Fruit fly (Drosophila melanogaster) whole organism, pupa: Measurements from ENCODE around the gene CG43085.

ENCODE experiments used
- CG10348 ChIP-seq: fragments of 200-800 bp; sonication (Bioruptor generic); IDR thresholded peaks from 2 replicates; pipeline ENCODE4 v1.3.6; 2022; ENCODE audit warnings: missing biosample characterization, missing genetic modification characterization
- CG12605 ChIP-seq: fragments of 200-800 bp; sonication (Bioruptor generic); IDR thresholded peaks from 2 replicates; pipeline ENCODE4 v1.3.6; 2022; ENCODE audit warnings: missing biosample characterization, missing genetic modification characterization
- CG13204 ChIP-seq: fragments of 200-800 bp; sonication (Bioruptor generic); optimal IDR thresholded peaks from 2 replicates; lab custom pipeline; 2018; ENCODE audit warnings: missing biosample characterization, mild to moderate bottlenecking, missing genetic modification characterization, moderate library complexity
- CG14655 ChIP-seq: fragments of 200-800 bp; sonication (Bioruptor generic); optimal IDR thresholded peaks from 3 replicates; lab custom pipeline; 2017; ENCODE audit warnings: mild to moderate bottlenecking, missing biosample characterization, missing genetic modification reagents, missing genetic modification characterization
- CG15710 ChIP-seq: fragments of 200-800 bp; sonication (Bioruptor generic); optimal IDR thresholded peaks from 2 replicates; lab custom pipeline; 2018; ENCODE audit warnings: missing biosample characterization, mild to moderate bottlenecking, missing genetic modification characterization, moderate library complexity
- CG17806 ChIP-seq: fragments of 200-800 bp; sonication (Bioruptor generic); optimal IDR thresholded peaks from 2 replicates; lab custom pipeline; 2018; ENCODE audit warnings: missing biosample characterization, mild to moderate bottlenecking, missing genetic modification characterization, moderate library complexity
- CG32121 ChIP-seq: fragments of 200-800 bp; sonication (Bioruptor generic); IDR thresholded peaks from 2 replicates; pipeline ENCODE4 v1.3.6; 2022; ENCODE audit warnings: missing biosample characterization, missing genetic modification characterization
- CG34367 ChIP-seq: fragments of 200-800 bp; sonication (Bioruptor generic); optimal IDR thresholded peaks from 2 replicates; lab custom pipeline; 2018; ENCODE audit warnings: missing biosample characterization, mild to moderate bottlenecking, missing genetic modification characterization
- CG4496 ChIP-seq: fragments of 200-800 bp; sonication (Bioruptor generic); IDR thresholded peaks from 3 replicates; pipeline ENCODE4 v1.3.6; 2022; ENCODE audit warnings: missing biosample characterization, missing genetic modification characterization
- CG8159 ChIP-seq: fragments of 200-800 bp; sonication (Bioruptor generic); optimal IDR thresholded peaks from 3 replicates; lab custom pipeline; 2018; ENCODE audit warnings: missing biosample characterization, mild to moderate bottlenecking, missing genetic modification characterization, moderate library complexity
- CG8301 ChIP-seq: fragments of 200-800 bp; sonication (Bioruptor generic); optimal IDR thresholded peaks from 2 replicates; lab custom pipeline; 2018; ENCODE audit warnings: missing biosample characterization, mild to moderate bottlenecking, missing genetic modification characterization
- CG9948 ChIP-seq: fragments of 200-800 bp; sonication (Bioruptor generic); optimal IDR thresholded peaks from 2 replicates; lab custom pipeline; 2018; ENCODE audit warnings: missing biosample characterization, mild to moderate bottlenecking, missing genetic modification characterization, moderate library complexity
- D1 ChIP-seq: fragments of 200-800 bp; sonication (Bioruptor generic); optimal IDR thresholded peaks from 2 replicates; lab custom pipeline; 2018; ENCODE audit warnings: missing biosample characterization, mild to moderate bottlenecking, missing genetic modification characterization, moderate library complexity
- EcR ChIP-seq: fragments of 200-800 bp; sonication (Bioruptor generic); optimal IDR thresholded peaks from 3 replicates; lab custom pipeline; 2019; ENCODE audit warnings: missing biosample characterization, missing genetic modification characterization, mild to moderate bottlenecking, moderate library complexity, missing genetic modification reagents
- Ets98B ChIP-seq: fragments of 200-800 bp; sonication (Bioruptor generic); IDR thresholded peaks from 2 replicates; pipeline ENCODE4 v1.3.6; 2022; ENCODE audit warnings: missing biosample characterization, missing genetic modification characterization
- Pif1A ChIP-seq: fragments of 200-800 bp; sonication (Bioruptor generic); optimal IDR thresholded peaks from 3 replicates; lab custom pipeline; 2016; ENCODE audit warnings: missing biosample characterization, missing genetic modification characterization
- Pif1B ChIP-seq: fragments of 200-800 bp; sonication (Bioruptor generic); optimal IDR thresholded peaks from 3 replicates; lab custom pipeline; 2016; ENCODE audit warnings: missing biosample characterization, missing genetic modification characterization
- Snoo ChIP-seq: fragments of 200-800 bp; sonication (Bioruptor generic); optimal IDR thresholded peaks from 3 replicates; lab custom pipeline; 2017; ENCODE audit warnings: missing biosample characterization, mild to moderate bottlenecking, missing genetic modification characterization, inconsistent platforms
- fd96Ca ChIP-seq: fragments of 200-800 bp; sonication (Bioruptor generic); IDR thresholded peaks from 3 replicates; pipeline ENCODE4 v1.3.6; 2022; ENCODE audit warnings: missing biosample characterization, missing genetic modification characterization
- gl ChIP-seq: fragments of 200-800 bp; sonication (Bioruptor generic); optimal IDR thresholded peaks from 2 replicates; lab custom pipeline; 2018; ENCODE audit warnings: missing biosample characterization, mild to moderate bottlenecking, missing genetic modification characterization
- rn ChIP-seq: fragments of 200-800 bp; sonication (Bioruptor generic); IDR thresholded peaks from 2 replicates; pipeline ENCODE4 v1.3.6; 2022; ENCODE audit warnings: missing biosample characterization, missing genetic modification characterization

CG43085 gene

dm6 chr3L:17622935-17623334 lies 23.6 kb downstream of the CG43085 start:
- TF ChIP-seq CG15710 (tag; lab: Kevin White, UChicago) (no peak), rn (GFP tag; lab: Robert Waterston, UW) (no peak), fd96Ca (GFP tag; lab: Robert Waterston, UW) (no peak), Snoo (tag; lab: Kevin White, UChicago) (no peak), CG17806 (tag; lab: Kevin White, UChicago) (no peak), gl (tag; lab: Kevin White, UChicago) (no peak), CG12605 (GFP tag; lab: Robert Waterston, UW) (no peak), CG14655 (GFP tag; lab: Kevin White, UChicago) (no peak), CG32121 (GFP tag; lab: Robert Waterston, UW) (no peak), CG9948 (no peak)

- TF ChIP-seq CG10348 (GFP tag; lab: Robert Waterston, UW) (no peak), CG9948 (no peak), gl (tag; lab: Kevin White, UChicago) (no peak), CG12605 (GFP tag; lab: Robert Waterston, UW) (no peak), Snoo (tag; lab: Kevin White, UChicago) (no peak), fd96Ca (GFP tag; lab: Robert Waterston, UW) (no peak), CG17806 (tag; lab: Kevin White, UChicago) (no peak), CG32121 (GFP tag; lab: Robert Waterston, UW) (no peak), CG13204 (GFP tag; lab: Kevin White, UChicago) (no peak), CG15710 (tag; lab: Kevin White, UChicago) (no peak), CG4496 (GFP tag; lab: Robert Waterston, UW) (no peak), CG14655 (GFP tag; lab: Kevin White, UChicago) (no peak), CG8301 (tag; lab: Kevin White, UChicago) (no peak), CG34367 (tag; lab: Kevin White, UChicago) (no peak), Pif1B (GFP tag; lab: Kevin White, UChicago) (no peak)
These were observed 24.3 kb downstream of the CG43085 start for dm6 chr3L:17622081-17622850.

dm6 chr3L:17621451-17621946 lies 25.0 kb downstream of the CG43085 start, which contains the start of the genes Vps60 and anchor:
Vps60 (minus strand) TSS chr3L:17621625.
anchor (plus strand) TSS chr3L:17621824.
- TF ChIP-seq CG32121 (GFP tag; lab: Robert Waterston, UW) (peak; percentile 10; the same call in 1 of the 2 replicates), CG8159 (tag; lab: Kevin White, UChicago) (peak; percentile 19), Snoo (tag; lab: Kevin White, UChicago) (peak; percentile 43), CG4496 (GFP tag; lab: Robert Waterston, UW) (no peak; the same call in 2 of the 3 replicates), CG12605 (GFP tag; lab: Robert Waterston, UW) (0 out of 2 replicates have a peak, but pooled peaks have one; percentile 15), CG14655 (GFP tag; lab: Kevin White, UChicago) (no peak), CG15710 (tag; lab: Kevin White, UChicago) (peak; percentile 24), fd96Ca (GFP tag; lab: Robert Waterston, UW) (no peak), CG17806 (tag; lab: Kevin White, UChicago) (peak; percentile 11), EcR (peak; percentile 41), Pif1B (GFP tag; lab: Kevin White, UChicago) (peak; percentile 32)

dm6 chr3L:17619209-17619705 lies 27.3 kb downstream of the CG43085 start, which contains the start of gene Eip74EF:
Eip74EF (minus strand) TSS chr3L:17619325.
- TF ChIP-seq CG32121 (GFP tag; lab: Robert Waterston, UW) (peak; percentile 78), CG13204 (GFP tag; lab: Kevin White, UChicago) (peak; percentile 87), Pif1A (GFP tag; lab: Kevin White, UChicago) (peak; percentile 54), CG10348 (GFP tag; lab: Robert Waterston, UW) (no peak), D1 (tag; lab: Kevin White, UChicago) (peak; percentile 59), CG12605 (GFP tag; lab: Robert Waterston, UW) (peak; percentile 85), CG34367 (tag; lab: Kevin White, UChicago) (peak; percentile 28), Pif1B (GFP tag; lab: Kevin White, UChicago) (peak; percentile 72), CG4496 (GFP tag; lab: Robert Waterston, UW) (peak; percentile 88), CG8301 (tag; lab: Kevin White, UChicago) (peak; percentile 69), Snoo (tag; lab: Kevin White, UChicago) (peak; percentile 61), fd96Ca (GFP tag; lab: Robert Waterston, UW) (no peak; the same call in 2 of the 3 replicates), EcR (peak; percentile 87), rn (GFP tag; lab: Robert Waterston, UW) (peak; percentile 58), CG17806 (tag; lab: Kevin White, UChicago) (peak; percentile 46), CG9948 (peak; percentile 36), CG14655 (GFP tag; lab: Kevin White, UChicago) (peak; percentile 60), gl (tag; lab: Kevin White, UChicago) (peak; percentile 42), CG15710 (tag; lab: Kevin White, UChicago) (peak; percentile 53), Ets98B (GFP tag; lab: Robert Waterston, UW) (peak; percentile 85; the same call in 1 of the 2 replicates), CG8159 (tag; lab: Kevin White, UChicago) (peak; percentile 33)

dm6 chr3L:17616876-17617279 lies 29.7 kb downstream of the CG43085 start:
- TF ChIP-seq CG17806 (tag; lab: Kevin White, UChicago) = no peak
- TF ChIP-seq CG10348 (GFP tag; lab: Robert Waterston, UW) = no peak
- no peak for TF ChIP-seq gl (tag; lab: Kevin White, UChicago)
